Worm (Caenorhabditis elegans) whole organism, mixed stage, embryonic: ENCODE measurements around the gene B0457.4.

Source experiments
- M03D4.4 ChIP-seq: sonication (generic microtip); optimal IDR thresholded peaks from 2 replicates; lab custom pipeline; 2017; ENCODE audit warnings: mild to moderate bottlenecking, missing genetic modification characterization, missing compliant biosample characterization
- bed-3 ChIP-seq: fragments of 200-800 bp; sonication (Bioruptor generic); optimal IDR thresholded peaks from 3 replicates; lab custom pipeline; 2018; ENCODE audit warnings: mild to moderate bottlenecking, missing genetic modification characterization, moderate library complexity, missing compliant biosample characterization
- blmp-1 ChIP-seq: fragments of 150-350 bp; optimal IDR thresholded peaks from 2 replicates; lab custom pipeline; 2014; ENCODE audit warnings: missing biosample characterization, missing genetic modification characterization
- ceh-39 ChIP-seq: fragments of 150-350 bp; optimal IDR thresholded peaks from 2 replicates; lab custom pipeline; 2014; ENCODE audit warnings: missing biosample characterization, missing genetic modification characterization
- ceh-43 ChIP-seq: fragments of 200-800 bp; sonication (Bioruptor generic); optimal IDR thresholded peaks from 2 replicates; lab custom pipeline; 2018; ENCODE audit warnings: mild to moderate bottlenecking, missing genetic modification characterization, moderate library complexity, missing compliant biosample characterization
- ceh-83 ChIP-seq: fragments of 200-800 bp; sonication (Bioruptor generic); optimal IDR thresholded peaks from 2 replicates; lab custom pipeline; 2018; ENCODE audit warnings: mild to moderate bottlenecking, missing genetic modification characterization, missing compliant biosample characterization
- cnd-1 ChIP-seq: fragments of 200-800 bp; sonication (Bioruptor generic); optimal IDR thresholded peaks from 2 replicates; lab custom pipeline; 2018; ENCODE audit warnings: mild to moderate bottlenecking, missing genetic modification characterization, missing compliant biosample characterization
- drap-1 ChIP-seq: fragments of 200-800 bp; sonication (Bioruptor generic); optimal IDR thresholded peaks from 3 replicates; lab custom pipeline; 2018; ENCODE audit warnings: mild to moderate bottlenecking, missing genetic modification characterization, missing compliant biosample characterization
- elt-1 ChIP-seq: sonication (generic microtip); optimal IDR thresholded peaks from 2 replicates; lab custom pipeline; 2017; ENCODE audit warnings: missing genetic modification characterization, mild to moderate bottlenecking, missing compliant biosample characterization, antibody characterized with exemption, moderate library complexity, borderline replicate concordance; ENCODE audit not compliant: insufficient read depth
- elt-3 ChIP-seq: fragments of 150-350 bp; optimal IDR thresholded peaks from 2 replicates; lab custom pipeline; 2014; ENCODE audit warnings: missing biosample characterization, missing genetic modification characterization
- flh-1 ChIP-seq: fragments of 200-800 bp; sonication (Bioruptor generic); optimal IDR thresholded peaks from 2 replicates; lab custom pipeline; 2018; ENCODE audit warnings: mild to moderate bottlenecking, missing genetic modification characterization, moderate library complexity, missing compliant biosample characterization
- ham-2 ChIP-seq: fragments of 200-800 bp; sonication (Bioruptor generic); optimal IDR thresholded peaks from 2 replicates; lab custom pipeline; 2018; ENCODE audit warnings: mild to moderate bottlenecking, missing genetic modification characterization, missing compliant biosample characterization
- hlh-1 ChIP-seq: fragments of 150-350 bp; optimal IDR thresholded peaks from 2 replicates; lab custom pipeline; 2014; ENCODE audit warnings: missing biosample characterization, missing genetic modification reagents, missing genetic modification characterization
- lin-13 ChIP-seq: fragments of 150-350 bp; optimal IDR thresholded peaks from 2 replicates; lab custom pipeline; 2014; ENCODE audit warnings: missing biosample characterization, missing genetic modification characterization
- lin-32 ChIP-seq: fragments of 200-800 bp; sonication (Bioruptor generic); optimal IDR thresholded peaks from 2 replicates; lab custom pipeline; 2018; ENCODE audit warnings: mild to moderate bottlenecking, missing genetic modification characterization, missing compliant biosample characterization
- lsy-2 ChIP-seq: fragments of 150-350 bp; optimal IDR thresholded peaks from 2 replicates; lab custom pipeline; 2014; ENCODE audit warnings: missing biosample characterization, missing genetic modification characterization
- mab-5 ChIP-seq: fragments of 150-350 bp; optimal IDR thresholded peaks from 2 replicates; lab custom pipeline; 2014; ENCODE audit warnings: missing biosample characterization, missing genetic modification characterization
- mep-1 ChIP-seq: fragments of 150-350 bp; optimal IDR thresholded peaks from 2 replicates; lab custom pipeline; 2017; ENCODE audit warnings: missing biosample characterization, missing genetic modification reagents, missing genetic modification characterization, inconsistent platforms
- mls-2 ChIP-seq: sonication (generic microtip); optimal IDR thresholded peaks from 2 replicates; lab custom pipeline; 2016; ENCODE audit warnings: mild to moderate bottlenecking, missing genetic modification characterization, moderate library complexity, missing compliant biosample characterization
- nhr-12 ChIP-seq: fragments of 150-350 bp; optimal IDR thresholded peaks from 2 replicates; lab custom pipeline; 2014; ENCODE audit warnings: missing biosample characterization, missing genetic modification characterization
- nhr-28 ChIP-seq: fragments of 150-350 bp; optimal IDR thresholded peaks from 2 replicates; lab custom pipeline; 2014; ENCODE audit warnings: missing biosample characterization, missing genetic modification characterization
- nhr-76 ChIP-seq: sonication (generic microtip); optimal IDR thresholded peaks from 2 replicates; lab custom pipeline; 2017; ENCODE audit warnings: missing biosample characterization, missing genetic modification characterization
- pha-4 ChIP-seq: fragments of 150-350 bp; optimal IDR thresholded peaks from 2 replicates; lab custom pipeline; 2018; ENCODE audit warnings: missing biosample characterization, missing genetic modification reagents, missing genetic modification characterization
- sem-2 ChIP-seq: fragments of 200-800 bp; sonication (Bioruptor generic); optimal IDR thresholded peaks from 2 replicates; lab custom pipeline; 2018; ENCODE audit warnings: mild to moderate bottlenecking, missing genetic modification characterization, missing compliant biosample characterization
- snpc-4 ChIP-seq: fragments of 150-350 bp; optimal IDR thresholded peaks from 2 replicates; lab custom pipeline; 2014; ENCODE audit warnings: missing biosample characterization, missing genetic modification characterization
- sptf-1 ChIP-seq: sonication (generic microtip); optimal IDR thresholded peaks from 2 replicates; lab custom pipeline; 2017; ENCODE audit warnings: mild to moderate bottlenecking, missing genetic modification characterization, moderate library complexity, missing compliant biosample characterization
- tbx-8 ChIP-seq: fragments of 200-800 bp; sonication (Bioruptor generic); optimal IDR thresholded peaks from 2 replicates; lab custom pipeline; 2018; ENCODE audit warnings: mild to moderate bottlenecking, missing genetic modification characterization, moderate library complexity, missing compliant biosample characterization
- unc-120 ChIP-seq: sonication (generic microtip); optimal IDR thresholded peaks from 2 replicates; lab custom pipeline; 2017; ENCODE audit warnings: missing genetic modification characterization, missing compliant biosample characterization; ENCODE audit not compliant: poor library complexity, severe bottlenecking
- unc-39 ChIP-seq: fragments of 150-350 bp; optimal IDR thresholded peaks from 2 replicates; lab custom pipeline; 2014; ENCODE audit warnings: missing biosample characterization, missing genetic modification characterization
- unc-62 ChIP-seq: fragments of 150-350 bp; optimal IDR thresholded peaks from 2 replicates; lab custom pipeline; 2014; ENCODE audit warnings: missing biosample characterization, missing genetic modification reagents, missing genetic modification characterization
- ztf-11 ChIP-seq: fragments of 150-350 bp; optimal IDR thresholded peaks from 2 replicates; lab custom pipeline; 2014; ENCODE audit warnings: missing biosample characterization, missing genetic modification characterization

Gene B0457.4

ce11 chrII:8917339-8917738 lies 5.5 kb upstream of the B0457.4 start:
- no peak for TF ChIP-seq bed-3 (GFP tag; lab: Kevin White, UChicago)
- no peak for TF ChIP-seq nhr-28 (tag; lab: Kevin White, UChicago)
- TF ChIP-seq ham-2 (GFP tag; lab: Kevin White, UChicago): no peak
- no peak for TF ChIP-seq unc-39 (tag; lab: Kevin White, UChicago)
- no peak for TF ChIP-seq unc-62
- TF ChIP-seq drap-1 (GFP tag; lab: Kevin White, UChicago): no peak

ce11 chrII:8916656-8917055 lies 4.8 kb upstream of the B0457.4 start:
- TF ChIP-seq mep-1 (tag; lab: Kevin White, UChicago) (no peak), nhr-76 (tag; lab: Kevin White, UChicago) (no peak), lin-32 (no peak), cnd-1 (tag; lab: Kevin White, UChicago) (no peak), mls-2 (tag; lab: Kevin White, UChicago) (no peak), M03D4.4 (no peak), pha-4 (tag; lab: Kevin White, UChicago) (no peak), sptf-1 (tag; lab: Kevin White, UChicago) (no peak), nhr-12 (tag; lab: Kevin White, UChicago) (no peak), tbx-8 (GFP tag; lab: Kevin White, UChicago) (no peak), lin-13 (tag; lab: Kevin White, UChicago) (no peak), ceh-43 (GFP tag; lab: Kevin White, UChicago) (no peak), elt-1 (tag; lab: Kevin White, UChicago) (no peak), ceh-39 (no peak), lsy-2 (tag; lab: Kevin White, UChicago) (no peak)

- TF ChIP-seq lsy-2 (tag; lab: Kevin White, UChicago) (no peak), unc-120 (tag; lab: Kevin White, UChicago) (no peak), hlh-1 (tag; lab: Kevin White, UChicago) (no peak), sptf-1 (tag; lab: Kevin White, UChicago) (no peak), bed-3 (GFP tag; lab: Kevin White, UChicago) (no peak), ztf-11 (tag; lab: Kevin White, UChicago) (no peak), M03D4.4 (no peak), ceh-43 (GFP tag; lab: Kevin White, UChicago) (no peak)
Observed at ce11 chrII:8914654-8915053, 2.8 kb upstream of the B0457.4 start.

ce11 chrII:8912523-8913017 lies 741 bp upstream of the B0457.4 start:
- TF ChIP-seq sem-2 (GFP tag; lab: Kevin White, UChicago) (no peak), blmp-1 (tag; lab: Kevin White, UChicago) (no peak), mls-2 (tag; lab: Kevin White, UChicago) (no peak), flh-1 (GFP tag; lab: Kevin White, UChicago) (no peak), ceh-83 (no peak), sptf-1 (tag; lab: Kevin White, UChicago) (no peak), lin-13 (tag; lab: Kevin White, UChicago) (no peak), cnd-1 (tag; lab: Kevin White, UChicago) (no peak), bed-3 (GFP tag; lab: Kevin White, UChicago) (no peak), mab-5 (tag; lab: Kevin White, UChicago) (no peak), lsy-2 (tag; lab: Kevin White, UChicago) (no peak), ztf-11 (tag; lab: Kevin White, UChicago) (no peak), unc-62 (no peak), unc-39 (tag; lab: Kevin White, UChicago) (no peak), elt-3 (no peak), lin-32 (no peak), unc-120 (tag; lab: Kevin White, UChicago) (no peak)
- TF ChIP-seq, all 35 proteins: peak for 0

ce11 chrII:8903871-8904270 lies 8.0 kb downstream of the B0457.4 start:
- TF ChIP-seq lin-32: no peak
- no peak for TF ChIP-seq hlh-1 (tag; lab: Kevin White, UChicago)
- no peak for TF ChIP-seq ham-2 (GFP tag; lab: Kevin White, UChicago)
- TF ChIP-seq snpc-4 (tag; lab: Kevin White, UChicago): no peak
- no peak for TF ChIP-seq ztf-11 (tag; lab: Kevin White, UChicago)
- TF ChIP-seq tbx-8 (GFP tag; lab: Kevin White, UChicago): no peak
